Fruit fly (Drosophila melanogaster): Measurements from ENCODE around the gene CG42464.

DNA sequence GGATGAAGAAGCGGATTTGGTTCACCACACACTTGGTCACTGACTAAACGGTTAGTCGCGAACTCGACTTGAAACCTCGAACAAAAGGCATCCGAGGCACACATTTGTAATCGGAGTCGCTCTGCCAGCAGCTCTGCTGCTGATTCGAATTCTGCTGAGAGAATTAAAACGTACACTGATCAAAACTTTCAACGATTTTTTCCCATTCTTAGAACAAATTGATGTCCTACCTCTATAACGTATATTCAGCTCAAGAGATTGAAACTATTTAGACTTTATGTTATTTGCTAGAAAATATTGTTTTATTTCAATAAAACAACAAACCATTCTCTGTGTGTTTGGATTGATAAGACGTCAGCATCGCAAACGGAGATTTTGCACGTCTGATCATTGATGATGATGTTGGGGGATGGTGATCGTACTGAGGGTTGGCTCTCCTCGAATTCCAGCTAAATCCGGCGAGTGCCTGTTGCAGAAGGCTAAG lies 6.2 kb downstream of the CG42464 start, which contains the start of gene CG31778:
- no peak for TF ChIP-seq CTCF (optimal IDR thresholded peaks at IDR 0.05)
- TF ChIP-seq CG8478 (optimal IDR thresholded peaks at IDR 0.05) = no peak
